Fruit fly (Drosophila melanogaster) whole organism, embryonic: Measurements from ENCODE around the gene Lipt2.
A peak's percentile ranks its signal among the peaks of the same experiment; 100 is the strongest.

Source experiments
- B-H2 ChIP-seq: fragments of 200-800 bp; sonication (Bioruptor generic); optimal IDR thresholded peaks from 2 replicates; lab custom pipeline; 2018; ENCODE audit warnings: missing biosample characterization, mild to moderate bottlenecking, missing genetic modification characterization
- BEAF-32 ChIP-seq: fragments of 200-800 bp; sonication (Bioruptor generic); optimal IDR thresholded peaks from 3 replicates; lab custom pipeline; 2017; ENCODE audit warnings: missing biosample characterization, missing genetic modification characterization, mild to moderate bottlenecking, moderate library complexity, missing genetic modification reagents
- CG10147 ChIP-seq: fragments of 200-800 bp; sonication (Bioruptor generic); optimal IDR thresholded peaks from 2 replicates; lab custom pipeline; 2019; ENCODE audit warnings: missing biosample characterization, mild to moderate bottlenecking, missing genetic modification characterization, moderate library complexity
- CG10462 ChIP-seq: fragments of 200-800 bp; sonication (Bioruptor generic); optimal IDR thresholded peaks from 2 replicates; lab custom pipeline; 2016; ENCODE audit warnings: missing biosample characterization, missing genetic modification characterization
- CG11085 ChIP-seq: fragments of 200-800 bp; sonication (Bioruptor generic); IDR thresholded peaks from 2 replicates; pipeline ENCODE4 v1.3.6; 2022; ENCODE audit warnings: missing biosample characterization, missing genetic modification characterization
- CG11398 ChIP-seq: fragments of 200-800 bp; sonication (Bioruptor generic); optimal IDR thresholded peaks from 2 replicates; lab custom pipeline; 2016; ENCODE audit warnings: missing biosample characterization, missing genetic modification characterization
- CG12744 ChIP-seq: fragments of 200-800 bp; sonication (Bioruptor generic); optimal IDR thresholded peaks from 2 replicates; lab custom pipeline; 2016; ENCODE audit warnings: missing biosample characterization, missing genetic modification characterization
- CG13894 ChIP-seq: fragments of 200-800 bp; sonication (Bioruptor generic); optimal IDR thresholded peaks from 3 replicates; lab custom pipeline; 2018; ENCODE audit warnings: missing biosample characterization, mild to moderate bottlenecking, missing genetic modification characterization, moderate library complexity
- CG1602 ChIP-seq: fragments of 200-800 bp; sonication (Bioruptor generic); optimal IDR thresholded peaks from 3 replicates; lab custom pipeline; 2016; ENCODE audit warnings: missing biosample characterization, missing genetic modification characterization
- CG1647 ChIP-seq: fragments of 200-800 bp; sonication (Bioruptor generic); optimal IDR thresholded peaks from 3 replicates; lab custom pipeline; 2016; ENCODE audit warnings: missing biosample characterization, missing genetic modification characterization
- CG16815 ChIP-seq: fragments of 200-800 bp; sonication (Bioruptor generic); optimal IDR thresholded peaks from 3 replicates; lab custom pipeline; 2017; ENCODE audit warnings: missing biosample characterization, mild to moderate bottlenecking, missing genetic modification characterization
- CG18619 ChIP-seq: fragments of 200-800 bp; sonication (Bioruptor generic); optimal IDR thresholded peaks from 3 replicates; lab custom pipeline; 2017; ENCODE audit warnings: missing biosample characterization, mild to moderate bottlenecking, missing genetic modification characterization
- CG2712 ChIP-seq: fragments of 200-800 bp; optimal IDR thresholded peaks from 3 replicates; lab custom pipeline; 2019; ENCODE audit warnings: missing biosample characterization, mild to moderate bottlenecking, missing genetic modification characterization, moderate library complexity
- CG30020 ChIP-seq: fragments of 200-800 bp; optimal IDR thresholded peaks from 2 replicates; lab custom pipeline; 2019; ENCODE audit warnings: missing biosample characterization, mild to moderate bottlenecking, missing genetic modification characterization, moderate library complexity
- CG33213 ChIP-seq: fragments of 200-800 bp; sonication (Bioruptor generic); optimal IDR thresholded peaks from 3 replicates; lab custom pipeline; 2016; ENCODE audit warnings: missing biosample characterization, missing genetic modification characterization
- CG3847 ChIP-seq: fragments of 200-800 bp; sonication (Bioruptor generic); IDR thresholded peaks from 2 replicates; pipeline ENCODE4 v1.3.6; 2022; ENCODE audit warnings: missing biosample characterization, missing genetic modification characterization
- CG43689 ChIP-seq: fragments of 200-800 bp; sonication (Bioruptor generic); IDR thresholded peaks from 2 replicates; pipeline ENCODE4 v1.3.6; 2022; ENCODE audit warnings: missing biosample characterization, missing genetic modification characterization
- CG4820 ChIP-seq: fragments of 200-800 bp; sonication (Bioruptor generic); optimal IDR thresholded peaks from 3 replicates; lab custom pipeline; 2016; ENCODE audit warnings: missing biosample characterization, missing genetic modification characterization
- CG6854 ChIP-seq: fragments of 200-800 bp; sonication (Bioruptor generic); optimal IDR thresholded peaks from 3 replicates; lab custom pipeline; 2017; ENCODE audit warnings: missing biosample characterization, mild to moderate bottlenecking, missing genetic modification characterization
- Dll ChIP-seq: fragments of 200-800 bp; sonication (Bioruptor generic); IDR thresholded peaks from 4 replicates; pipeline ENCODE4 v1.3.6; 2022; ENCODE audit warnings: missing biosample characterization, missing genetic modification characterization; ENCODE audit not compliant: partially characterized antibody
- Doc3 ChIP-seq: fragments of 200-800 bp; sonication (Bioruptor generic); IDR thresholded peaks from 3 replicates; pipeline ENCODE4 v1.3.6; 2022; ENCODE audit warnings: missing biosample characterization, missing genetic modification characterization; ENCODE audit not compliant: partially characterized antibody
- ERR ChIP-seq: fragments of 200-800 bp; sonication (Bioruptor generic); optimal IDR thresholded peaks from 2 replicates; lab custom pipeline; 2016; ENCODE audit warnings: missing biosample characterization, missing genetic modification characterization
- Ets65A ChIP-seq: fragments of 200-800 bp; sonication (Bioruptor generic); peaks from one replicate; lab custom pipeline; 2016; ENCODE audit warnings: missing biosample characterization, missing genetic modification characterization
- GATAe ChIP-seq: fragments of 200-800 bp; sonication (Bioruptor generic); conservative IDR thresholded peaks from 2 replicates; pipeline ENCODE4 v1.3.6; 2022; ENCODE audit warnings: missing biosample characterization, missing genetic modification characterization
- Gug ChIP-seq: fragments of 200-800 bp; sonication (Bioruptor generic); IDR thresholded peaks from 4 replicates; pipeline ENCODE4 v1.3.6; 2022; ENCODE audit warnings: missing biosample characterization, missing genetic modification characterization
- H2.0 ChIP-seq: fragments of 200-800 bp; sonication (Bioruptor generic); IDR thresholded peaks from 2 replicates; pipeline ENCODE4 v1.3.6; 2022; ENCODE audit warnings: missing biosample characterization, missing genetic modification characterization
- Hmr ChIP-seq: fragments of 200-800 bp; sonication (Bioruptor generic); optimal IDR thresholded peaks from 3 replicates; lab custom pipeline; 2017; ENCODE audit warnings: mild to moderate bottlenecking, missing biosample characterization, missing genetic modification reagents, missing genetic modification characterization
- Med ChIP-seq: fragments of 200-800 bp; sonication (Bioruptor generic); peaks from one replicate; lab custom pipeline; 2016; ENCODE audit warnings: missing biosample characterization, missing genetic modification characterization, mild to moderate bottlenecking, inconsistent platforms, moderate library complexity
- NFAT ChIP-seq: fragments of 200-800 bp; sonication (Bioruptor generic); IDR thresholded peaks from 2 replicates; pipeline ENCODE4 v1.3.6; 2022; ENCODE audit warnings: missing biosample characterization, missing genetic modification characterization
- Ravus ChIP-seq: fragments of 200-800 bp; sonication (Bioruptor generic); IDR thresholded peaks from 2 replicates; pipeline ENCODE4 v1.3.6; 2022; ENCODE audit warnings: missing biosample characterization, missing genetic modification characterization
- Taf1 ChIP-seq: fragments of 200-800 bp; sonication (Bioruptor generic); IDR thresholded peaks from 2 replicates; pipeline ENCODE4 v1.3.6; 2022; ENCODE audit warnings: missing biosample characterization, missing genetic modification characterization
- Xbp1 ChIP-seq: fragments of 200-800 bp; sonication (Bioruptor generic); optimal IDR thresholded peaks from 3 replicates; lab custom pipeline; 2016; ENCODE audit warnings: missing biosample characterization, mild to moderate bottlenecking, missing genetic modification characterization
- Xrp1 ChIP-seq: fragments of 200-800 bp; sonication (Bioruptor generic); IDR thresholded peaks from 2 replicates; pipeline ENCODE4 v1.3.6; 2022; ENCODE audit warnings: missing biosample characterization, missing genetic modification characterization
- cg ChIP-seq: fragments of 200-800 bp; sonication (Bioruptor generic); optimal IDR thresholded peaks from 3 replicates; lab custom pipeline; 2019; ENCODE audit warnings: missing biosample characterization, mild to moderate bottlenecking, missing genetic modification characterization, moderate library complexity
- emc ChIP-seq: fragments of 200-800 bp; sonication (Bioruptor generic); optimal IDR thresholded peaks from 2 replicates; lab custom pipeline; 2016; ENCODE audit warnings: missing biosample characterization, missing genetic modification characterization
- eyg ChIP-seq: fragments of 200-800 bp; sonication (Bioruptor generic); optimal IDR thresholded peaks from 3 replicates; lab custom pipeline; 2016; ENCODE audit warnings: missing biosample characterization, missing genetic modification characterization
- insv ChIP-seq, 2 experiments: fragments of 200-800 bp; sonication (Bioruptor generic); optimal IDR thresholded peaks; 3 replicates each; lab custom pipeline; 2016 to 2018; ENCODE audit warnings: missing biosample characterization in 2 of 2, missing genetic modification characterization in 2 of 2
- ken ChIP-seq: fragments of 200-800 bp; sonication (Bioruptor generic); IDR thresholded peaks from 3 replicates; pipeline ENCODE4 v1.3.6; 2022; ENCODE audit warnings: missing biosample characterization, missing genetic modification characterization
- lilli ChIP-seq: fragments of 200-800 bp; sonication (Bioruptor generic); optimal IDR thresholded peaks from 3 replicates; lab custom pipeline; 2016; ENCODE audit warnings: missing biosample characterization, missing genetic modification characterization
- lmd ChIP-seq: fragments of 200-800 bp; sonication (Bioruptor generic); IDR thresholded peaks from 2 replicates; pipeline ENCODE4 v1.3.6; 2022; ENCODE audit warnings: missing biosample characterization, missing genetic modification characterization
- lola ChIP-seq, 3 experiments: fragments of >200 bp in 2 of 3; fragments of 200-800 bp in 1 of 3; sonication (Bioruptor generic) in 1 of 3; optimal IDR thresholded peaks; 2 replicates each; lab custom pipeline; 2017 to 2019; ENCODE audit warnings: missing biosample characterization in 3 of 3, missing genetic modification characterization in 3 of 3, mild to moderate bottlenecking in 1 of 3, moderate library complexity in 1 of 3
- nau ChIP-seq: fragments of 200-800 bp; sonication (Bioruptor generic); optimal IDR thresholded peaks from 3 replicates; lab custom pipeline; 2017; ENCODE audit warnings: missing biosample characterization, mild to moderate bottlenecking, missing genetic modification characterization, missing genetic modification reagents
- pan ChIP-seq, 4 experiments: fragments of >200 bp in 3 of 4; fragments of 200-800 bp in 1 of 4; sonication (Bioruptor generic) in 1 of 4; optimal IDR thresholded peaks in 3 of 4; IDR thresholded peaks in 1 of 4; 2 replicates each; pipeline versions ENCODE4 v1.3.6 to Lab custom; 2017 to 2022; ENCODE audit warnings: missing biosample characterization in 2 of 4, missing genetic modification characterization in 2 of 4, mixed read lengths in 1 of 4
- psq ChIP-seq: fragments of 200-800 bp; sonication (Bioruptor generic); optimal IDR thresholded peaks from 2 replicates; lab custom pipeline; 2017; ENCODE audit warnings: missing biosample characterization, missing genetic modification characterization
- salm ChIP-seq: fragments of 200-800 bp; sonication (Bioruptor generic); optimal IDR thresholded peaks from 2 replicates; lab custom pipeline; 2018; ENCODE audit warnings: missing biosample characterization, mild to moderate bottlenecking, missing genetic modification characterization
- tgo ChIP-seq: fragments of 200-800 bp; sonication (Bioruptor generic); IDR thresholded peaks from 3 replicates; pipeline ENCODE4 v1.3.6; 2022; ENCODE audit warnings: missing biosample characterization, missing genetic modification characterization
- tx ChIP-seq: fragments of 200-800 bp; sonication (Bioruptor generic); optimal IDR thresholded peaks from 2 replicates; lab custom pipeline; 2016; ENCODE audit warnings: missing biosample characterization, missing genetic modification characterization
- wek ChIP-seq: fragments of 200-800 bp; sonication (Bioruptor generic); optimal IDR thresholded peaks from 3 replicates; lab custom pipeline; 2018; ENCODE audit warnings: missing biosample characterization, mild to moderate bottlenecking, missing genetic modification characterization, moderate library complexity
- zfh1 ChIP-seq: fragments of 200-800 bp; sonication (Bioruptor generic); IDR thresholded peaks from 3 replicates; pipeline ENCODE4 v1.3.6; 2022; ENCODE audit warnings: missing biosample characterization, missing genetic modification characterization

Gene Lipt2

DNA sequence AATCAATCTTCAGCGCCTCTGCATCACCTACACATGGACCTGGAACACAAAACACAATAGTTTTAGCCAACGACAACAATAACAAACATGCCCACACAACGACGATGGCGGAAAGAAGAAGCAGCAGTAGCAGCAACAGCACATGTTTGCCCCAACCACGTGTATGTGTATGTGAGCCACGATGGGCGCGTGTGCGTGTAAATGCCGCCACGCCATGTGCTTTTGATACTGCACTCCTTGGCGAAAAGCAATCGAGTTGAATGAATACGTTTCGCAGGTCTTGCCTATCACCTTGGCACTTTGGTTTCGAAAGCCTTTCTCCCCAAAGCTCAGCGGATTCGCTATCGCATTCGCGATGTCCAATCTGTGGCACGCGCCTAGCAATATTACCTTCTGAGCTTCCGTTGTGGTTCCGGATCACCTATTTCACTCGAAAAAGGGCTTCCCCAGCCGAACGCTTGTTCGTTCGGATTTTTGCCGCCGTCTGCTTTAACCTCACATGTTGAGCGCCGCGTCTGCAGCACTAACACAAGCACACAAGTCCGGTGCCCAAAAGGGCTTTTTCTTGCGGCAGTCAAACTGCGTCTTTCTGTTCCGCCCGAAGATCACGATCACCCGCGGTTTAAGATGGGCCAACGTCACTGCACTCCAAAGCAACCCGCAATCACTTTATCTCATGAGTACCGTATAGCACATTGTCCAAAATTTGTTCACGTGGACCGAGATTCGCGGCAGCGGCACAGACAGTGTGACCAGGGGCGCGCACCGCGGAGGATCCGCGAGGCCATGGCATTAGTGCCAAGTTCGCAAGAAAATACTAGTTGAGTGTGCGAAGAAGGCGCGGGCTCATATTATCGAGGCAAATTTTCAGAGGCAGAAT is 8.3 kb downstream of the Lipt2 start, which contains the start of gene srl (continued):
- TF ChIP-seq CG11398 (GFP tag; lab: Kevin White, UChicago) = no peak
- TF ChIP-seq CG2712 (tag; lab: Kevin White, UChicago) = peak; percentile 21
- TF ChIP-seq Dll (GFP tag; lab: Robert Waterston, UW) = peak; percentile 55; the same call in 1 of the 4 replicates
- no peak for TF ChIP-seq CG11085 (GFP tag; lab: Robert Waterston, UW)
- TF ChIP-seq CG3847 (GFP tag; lab: Robert Waterston, UW) = peak; percentile 48
- TF ChIP-seq CG6854 = no peak
- TF ChIP-seq Ravus (GFP tag; lab: Robert Waterston, UW) = no peak
- TF ChIP-seq CG33213 (GFP tag; lab: Kevin White, UChicago) = peak; percentile 53
- TF ChIP-seq lmd = no peak
- no peak for TF ChIP-seq CG13894 (tag; lab: Kevin White, UChicago)
- TF ChIP-seq wek = peak; percentile 42
- TF ChIP-seq CG10147 = no peak
- no peak for TF ChIP-seq eyg (GFP tag; lab: Kevin White, UChicago)
- TF ChIP-seq emc (GFP tag; lab: Kevin White, UChicago) = no peak
- peak; percentile 50 for TF ChIP-seq CG30020 (tag; lab: Kevin White, UChicago)
- no peak for TF ChIP-seq ken (GFP tag; lab: Robert Waterston, UW)
- no peak for TF ChIP-seq H2.0 (GFP tag; lab: Robert Waterston, UW)
- peak; percentile 3 for TF ChIP-seq lilli (GFP tag; lab: Kevin White, UChicago)
- 0 out of 3 replicates have a peak, but pooled peaks have one; percentile 22 for TF ChIP-seq Doc3 (GFP tag; lab: Robert Waterston, UW)
- no peak for TF ChIP-seq CG4820
- TF ChIP-seq CG1602 = no peak
- no peak for TF ChIP-seq CG1647 (GFP tag; lab: Kevin White, UChicago)
- no peak for TF ChIP-seq tx (GFP tag; lab: Kevin White, UChicago)
- TF ChIP-seq zfh1 (GFP tag; lab: Robert Waterston, UW) = peak; percentile 35; the same call in 1 of the 3 replicates
- no peak for TF ChIP-seq tgo (GFP tag; lab: Robert Waterston, UW)
- no peak for TF ChIP-seq Hmr
- no peak for TF ChIP-seq nau (GFP tag; lab: Kevin White, UChicago)
- TF ChIP-seq lola (GFP tag; optimal IDR thresholded peaks at IDR 0.05; lab: Kevin White, UChicago) = no peak
- peak; percentile 86 for TF ChIP-seq Med (GFP tag; lab: Kevin White, UChicago)
- no peak for TF ChIP-seq ERR (GFP tag; lab: Kevin White, UChicago)
- TF ChIP-seq psq (GFP tag; lab: Kevin White, UChicago) = no peak
- no peak for TF ChIP-seq CG18619
- peak; percentile 85 for TF ChIP-seq cg (GFP tag; lab: Kevin White, UChicago)
- TF ChIP-seq Xrp1 = peak; percentile 12; the same call in 1 of the 2 replicates
- TF ChIP-seq CG12744 (GFP tag; lab: Kevin White, UChicago) = no peak
- no peak for TF ChIP-seq CG16815
- TF ChIP-seq Xbp1 (GFP tag; lab: Kevin White, UChicago) = no peak
- TF ChIP-seq BEAF-32 (GFP tag; lab: Kevin White, UChicago) = peak; percentile 47
- no peak for TF ChIP-seq Ets65A (GFP tag; lab: Kevin White, UChicago)
- TF ChIP-seq salm (tag; lab: Kevin White, UChicago) = no peak
- TF ChIP-seq B-H2 = no peak
- TF ChIP-seq CG43689 (GFP tag; lab: Robert Waterston, UW) = no peak
- TF ChIP-seq NFAT (GFP tag; lab: Robert Waterston, UW) = no peak
- TF ChIP-seq Gug = no peak
- TF ChIP-seq CG10462 = no peak
- TF ChIP-seq pan (optimal IDR thresholded peaks at IDR 0.05; lab: Kevin White, UChicago) = no peak
- no peak for TF ChIP-seq pan (GFP tag; optimal IDR thresholded peaks at IDR 0.05 in 1 of 2, IDR thresholded peaks at IDR 0.05 in 1 of 2)
- TF ChIP-seq Taf1 (GFP tag; lab: Robert Waterston, UW) = no peak
- TF ChIP-seq GATAe (GFP tag; lab: Robert Waterston, UW) = no peak
- no peak for TF ChIP-seq insv (GFP tag; optimal IDR thresholded peaks at IDR 0.05; lab: Kevin White, UChicago)
